Worm (Caenorhabditis elegans): Measurements from ENCODE around the gene lron-5.

lron-5 gene

DNA sequence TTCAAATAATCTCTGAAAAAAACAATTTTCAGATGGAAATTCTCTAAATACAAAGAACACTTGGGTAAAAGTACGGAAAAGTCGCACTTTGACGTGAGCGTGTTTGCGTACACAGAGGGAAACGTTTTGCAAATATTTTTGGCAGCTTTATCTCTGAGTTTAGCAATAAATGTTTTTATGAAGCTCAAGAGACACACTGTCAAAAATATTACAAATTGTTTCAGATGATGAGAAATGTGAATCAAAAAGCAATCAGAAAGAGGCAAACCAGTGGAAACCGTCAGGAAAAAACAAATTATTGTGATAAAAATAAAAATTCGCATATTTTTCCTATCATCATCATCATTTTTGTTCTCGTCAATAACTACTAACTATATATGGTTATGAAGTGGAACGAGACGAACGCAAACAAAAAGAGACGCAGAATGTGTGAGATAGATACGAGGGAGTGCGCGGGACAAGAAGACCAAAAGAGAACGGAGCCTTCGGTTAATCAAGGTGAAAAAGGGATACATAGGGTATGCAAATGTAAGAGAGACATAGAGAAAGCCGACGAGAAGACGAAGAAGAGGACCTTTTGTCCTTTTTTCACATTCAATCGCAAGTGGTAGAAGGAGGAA lies 10.4 kb upstream of the lron-5 start, which contains the start of gene sel-2:
sel-2 (minus strand) TSS at position 51 of the 620 bp plus-strand sequence.
- TF ChIP-seq him-1 (tag; optimal IDR thresholded peaks at IDR 0.05) (no peak), dao-5 (tag; optimal IDR thresholded peaks at IDR 0.05) (no peak), W03F9.2 (tag; optimal IDR thresholded peaks at IDR 0.05) (no peak)

DNA sequence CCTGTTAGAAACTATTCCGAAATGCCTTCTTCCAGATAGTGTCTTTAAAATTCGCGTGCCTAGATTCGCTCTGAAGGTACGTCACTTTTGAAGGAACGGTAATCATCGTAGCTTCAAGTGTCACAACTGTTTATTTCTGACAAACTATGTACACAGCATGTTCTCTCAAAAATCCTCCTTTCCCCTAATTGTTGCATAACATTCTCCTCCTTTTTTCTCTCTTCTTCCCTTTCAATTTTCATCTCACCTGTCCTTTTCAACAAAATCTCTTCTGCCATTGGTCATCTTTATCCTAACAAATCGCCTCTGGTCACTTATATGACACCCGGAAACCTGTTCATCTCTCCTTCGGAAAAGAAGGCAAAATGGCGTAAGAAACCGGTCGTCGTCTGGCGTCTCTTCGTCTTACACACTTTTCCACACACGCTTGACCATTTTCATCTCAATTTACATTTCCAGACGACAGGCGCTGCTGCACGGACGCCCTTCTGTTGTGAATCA lies 6.7 kb upstream of the lron-5 start, which contains the start of gene lips-3:
lips-3 (plus strand) TSS at position 458 of the 501 bp plus-strand sequence.
- TF ChIP-seq him-1 (tag; optimal IDR thresholded peaks at IDR 0.05), result no peak
- no peak for TF ChIP-seq W03F9.2 (tag; optimal IDR thresholded peaks at IDR 0.05)
- TF ChIP-seq dao-5 (tag; optimal IDR thresholded peaks at IDR 0.05), result no peak

DNA sequence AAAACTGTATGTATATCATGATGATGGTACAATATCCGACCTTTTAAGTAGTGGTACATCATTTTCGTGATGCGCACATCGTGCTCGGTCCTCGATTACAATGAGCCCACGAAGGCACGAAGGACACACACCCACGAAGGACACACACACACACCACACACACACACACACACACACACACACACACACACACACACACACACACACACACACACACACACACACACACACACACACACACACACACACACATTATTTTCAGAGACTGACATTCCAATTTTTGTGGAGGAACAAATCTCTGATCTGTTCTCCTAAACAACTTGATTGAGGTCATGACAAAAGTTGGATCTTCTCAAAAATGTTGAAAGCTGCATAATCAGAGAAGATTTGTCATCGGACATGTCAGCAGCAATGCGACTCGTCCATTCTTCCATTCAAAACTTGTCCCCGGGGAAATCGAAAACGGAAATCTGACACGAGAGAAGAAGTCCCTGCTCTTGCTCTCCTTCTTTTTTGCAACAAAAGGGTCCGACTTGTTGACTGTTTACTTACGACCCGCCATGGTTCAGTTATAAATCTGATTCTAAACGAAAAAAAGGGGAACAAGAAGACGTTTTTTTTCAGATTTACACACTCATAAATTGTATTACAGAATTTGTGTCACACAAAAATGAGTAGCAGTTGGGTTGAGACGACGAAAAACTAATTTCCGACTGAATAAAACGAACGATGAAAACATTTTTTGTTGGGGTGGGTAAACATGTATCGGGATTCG lies 3.5 kb downstream of the lron-5 start:
- TF ChIP-seq him-1 (tag; optimal IDR thresholded peaks at IDR 0.05), result no peak
- no peak for TF ChIP-seq W03F9.2 (tag; optimal IDR thresholded peaks at IDR 0.05)
- no peak for TF ChIP-seq dao-5 (tag; optimal IDR thresholded peaks at IDR 0.05)

DNA sequence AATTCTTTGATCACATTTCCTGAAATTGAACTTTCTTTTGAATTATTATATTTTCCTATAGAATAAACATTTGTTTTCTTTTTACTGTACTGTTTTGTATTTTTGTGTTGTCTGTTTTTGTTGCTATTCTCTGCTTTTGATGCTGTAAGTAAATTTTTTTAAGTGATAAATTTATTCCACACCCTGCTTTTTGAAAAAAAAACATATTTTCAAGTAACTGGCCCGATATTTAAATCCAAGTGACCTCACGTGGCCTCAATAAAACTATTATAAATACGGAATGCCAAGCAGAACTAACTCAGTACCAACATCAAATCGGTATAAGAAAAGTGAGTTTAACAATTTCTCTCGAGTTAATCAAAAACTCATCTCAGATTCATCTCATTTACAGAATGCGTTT lies 5.3 kb downstream of the lron-5 start, which contains the start of gene clec-151:
clec-151 (plus strand) TSS at position 301 of the 400 bp plus-strand sequence.
- TF ChIP-seq dao-5 (tag; optimal IDR thresholded peaks at IDR 0.05) (no peak), him-1 (tag; optimal IDR thresholded peaks at IDR 0.05) (no peak), W03F9.2 (tag; optimal IDR thresholded peaks at IDR 0.05) (no peak)

DNA sequence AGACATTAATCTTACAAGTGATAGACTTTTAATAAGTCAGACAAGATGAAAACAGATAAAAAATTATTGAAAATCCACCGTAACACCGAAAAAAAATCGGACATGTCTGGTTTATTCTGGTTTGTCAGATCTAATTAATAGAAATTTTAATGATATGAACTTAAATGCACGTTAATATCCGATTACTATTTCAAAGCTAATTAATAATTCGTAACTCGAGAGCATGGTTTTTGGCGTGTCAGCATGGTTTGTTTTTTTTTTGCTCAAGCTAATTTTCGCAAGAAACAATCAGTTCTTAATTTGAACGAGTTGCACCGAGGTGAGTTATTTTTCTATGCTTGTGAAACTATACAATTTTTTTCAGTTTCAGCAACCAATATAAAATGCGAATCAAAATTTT lies 12.1 kb downstream of the lron-5 start, which contains the start of gene clec-153:
clec-153 (plus strand) TSS at position 301 of the 400 bp plus-strand sequence.
- no peak for TF ChIP-seq him-1 (tag; optimal IDR thresholded peaks at IDR 0.05)
- no peak for TF ChIP-seq W03F9.2 (tag; optimal IDR thresholded peaks at IDR 0.05)
- TF ChIP-seq dao-5 (tag; optimal IDR thresholded peaks at IDR 0.05), result no peak

ce11 chrIII:4643262-4643661 lies 20.4 kb downstream of the lron-5 start, which contains the start of gene pfas-1:
pfas-1 (minus strand) TSS chrIII:4643310.
- TF ChIP-seq dao-5 (tag; optimal IDR thresholded peaks at IDR 0.05), result no peak
- no peak for TF ChIP-seq him-1 (tag; optimal IDR thresholded peaks at IDR 0.05)
- no peak for TF ChIP-seq W03F9.2 (tag; optimal IDR thresholded peaks at IDR 0.05)

DNA sequence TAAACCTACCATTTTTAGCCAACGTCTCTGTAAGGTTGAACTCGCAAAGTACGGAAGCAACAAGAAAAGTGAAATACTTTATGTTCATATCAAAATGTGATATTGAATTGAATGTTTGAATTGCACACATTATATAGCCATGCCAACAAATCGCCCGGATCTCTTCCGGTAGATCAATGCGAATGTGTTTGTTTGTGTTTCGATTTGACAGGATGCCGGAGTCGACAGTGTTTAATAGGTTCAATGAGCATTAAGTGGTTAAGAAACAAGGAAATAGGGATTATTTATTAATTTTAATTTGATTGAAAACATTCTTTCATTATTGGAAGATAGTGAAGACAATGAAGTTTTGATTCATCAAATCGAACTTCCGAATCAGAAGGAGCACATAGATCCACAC lies 23.4 kb downstream of the lron-5 start, which contains the start of gene pqn-29:
pqn-29 (minus strand) TSS at position 101 of the 400 bp plus-strand sequence.
- TF ChIP-seq W03F9.2 (tag; optimal IDR thresholded peaks at IDR 0.05), result no peak
- TF ChIP-seq dao-5 (tag; optimal IDR thresholded peaks at IDR 0.05), result no peak
- TF ChIP-seq him-1 (tag; optimal IDR thresholded peaks at IDR 0.05), result no peak

DNA sequence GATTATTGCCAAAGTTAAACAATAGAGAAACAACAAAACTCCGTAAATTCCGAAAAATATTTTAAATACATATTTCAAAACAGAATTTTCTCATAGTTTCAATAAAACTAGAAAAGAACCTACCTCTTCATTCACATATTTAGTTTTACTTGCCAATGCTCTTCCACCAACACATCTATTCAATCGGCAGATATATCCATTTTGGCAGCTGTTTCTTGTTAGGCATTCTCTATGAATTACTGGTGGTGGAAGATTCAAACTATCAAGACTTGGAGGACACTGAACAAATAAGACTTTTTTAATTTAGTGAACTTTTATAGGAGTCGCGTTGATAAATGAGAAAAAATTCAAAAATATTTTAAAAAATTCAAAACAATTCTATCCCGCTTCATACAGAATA lies 24.5 kb downstream of the lron-5 start:
- TF ChIP-seq him-1 (tag; optimal IDR thresholded peaks at IDR 0.05) (no peak), dao-5 (tag; optimal IDR thresholded peaks at IDR 0.05) (no peak), W03F9.2 (tag; optimal IDR thresholded peaks at IDR 0.05) (no peak)

ce11 chrIII:4647878-4648277 lies 25.0 kb downstream of the lron-5 start, which contains the start of gene T23F11.6:
T23F11.6 (minus strand) TSS chrIII:4647922.
- no peak for TF ChIP-seq him-1 (tag; optimal IDR thresholded peaks at IDR 0.05)
- TF ChIP-seq W03F9.2 (tag; optimal IDR thresholded peaks at IDR 0.05), result no peak
- TF ChIP-seq dao-5 (tag; optimal IDR thresholded peaks at IDR 0.05), result no peak

DNA sequence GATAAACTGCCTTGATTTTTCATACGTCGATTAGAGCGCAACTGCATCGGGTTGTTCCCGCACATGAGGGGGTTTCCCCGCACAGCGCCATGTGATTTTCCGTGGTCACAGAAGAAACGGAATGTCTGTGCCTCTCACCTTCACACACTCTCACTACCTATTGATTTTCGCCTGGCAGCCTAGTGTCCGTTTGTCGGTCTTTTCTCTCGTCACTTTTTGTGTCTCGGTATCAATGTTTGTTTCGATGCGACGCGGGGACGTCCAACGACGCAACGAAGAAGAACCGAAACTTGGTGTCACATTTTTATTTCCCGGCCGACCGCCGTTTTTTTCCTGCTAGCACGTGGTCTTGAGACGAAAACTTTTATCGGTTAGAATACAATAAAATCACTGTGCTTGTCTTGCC lies 26.5 kb downstream of the lron-5 start:
- TF ChIP-seq dao-5 (tag; optimal IDR thresholded peaks at IDR 0.05), result no peak
- peak; percentile 57 for TF ChIP-seq W03F9.2 (tag; optimal IDR thresholded peaks at IDR 0.05)
- peak; percentile 89 for TF ChIP-seq him-1 (tag; optimal IDR thresholded peaks at IDR 0.05)

ce11 chrIII:4649811-4650544 lies 27.1 kb downstream of the lron-5 start, which contains the start of gene ppm-2:
ppm-2 (plus strand) TSS chrIII:4650494.
- no peak for TF ChIP-seq W03F9.2 (tag; optimal IDR thresholded peaks at IDR 0.05)
- TF ChIP-seq dao-5 (tag; optimal IDR thresholded peaks at IDR 0.05), result no peak
- no peak for TF ChIP-seq him-1 (tag; optimal IDR thresholded peaks at IDR 0.05)

DNA sequence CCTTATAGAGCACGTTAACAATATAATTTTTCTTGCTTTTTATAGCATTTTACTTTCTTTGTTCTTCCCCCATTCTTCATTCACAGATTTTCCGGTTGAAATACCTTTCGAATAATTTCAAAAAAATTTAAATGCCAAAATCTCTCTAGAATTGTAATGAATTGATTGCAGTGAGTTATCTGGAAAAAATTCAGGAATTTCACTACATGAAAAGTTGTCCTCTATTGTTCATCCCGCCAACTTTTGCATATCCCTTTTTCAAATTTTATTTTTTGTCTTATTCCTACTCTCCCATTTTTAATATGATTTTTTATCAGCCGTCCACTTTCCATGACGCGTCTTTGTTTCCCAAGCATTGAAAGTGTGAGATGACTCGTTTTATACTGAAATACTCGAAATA lies 30.5 kb downstream of the lron-5 start:
- TF ChIP-seq him-1 (tag; optimal IDR thresholded peaks at IDR 0.05) (no peak), dao-5 (tag; optimal IDR thresholded peaks at IDR 0.05) (no peak), W03F9.2 (tag; optimal IDR thresholded peaks at IDR 0.05) (no peak)

- TF ChIP-seq W03F9.2 (tag; optimal IDR thresholded peaks at IDR 0.05) (no peak), dao-5 (tag; optimal IDR thresholded peaks at IDR 0.05) (no peak), him-1 (tag; optimal IDR thresholded peaks at IDR 0.05) (no peak)
These were observed 31.1 kb downstream of the lron-5 start for ce11 chrIII:4653912-4654311.

Measured in whole organism, L4/young adult.